Fruit fly (Drosophila melanogaster) S2 (cell line): Measurements from ENCODE around the gene CG4393.

ENCODE experiments used
- CG8478 ChIP-seq: fragments of >200 bp; optimal IDR thresholded peaks from 2 replicates; lab custom pipeline; 2018
- CTCF ChIP-seq, 2 experiments: fragments of >200 bp; optimal IDR thresholded peaks; 2 replicates each; lab custom pipeline; 2018

DNA sequence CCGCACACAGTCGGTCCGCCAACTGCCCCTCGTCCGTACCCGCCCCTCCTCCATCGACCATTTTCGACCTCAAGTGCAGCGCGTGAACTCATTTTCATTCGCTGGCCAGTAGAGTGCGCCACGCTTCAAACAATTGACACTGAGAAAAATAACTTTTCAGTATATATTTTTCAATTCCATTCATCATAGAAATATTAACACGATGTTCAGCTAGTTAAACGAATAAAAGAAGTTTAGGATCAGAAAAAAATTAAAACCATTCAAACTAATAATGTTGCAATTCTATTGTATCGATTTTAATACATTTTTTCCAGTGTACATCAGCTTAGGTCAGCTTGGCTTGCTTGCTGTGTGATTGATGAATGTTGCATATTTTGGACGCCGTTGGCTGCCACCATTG, 2.3 kb upstream of the CG4393 start:
- TF ChIP-seq CTCF (optimal IDR thresholded peaks at IDR 0.05; lab: Kevin White, UChicago) (no peak), CG8478 (lab: Kevin White, UChicago) (no peak)
